Worm (Caenorhabditis elegans): ENCODE data around the gene R05G6.4.

- no peak for TF ChIP-seq sox-2 (GFP tag; IDR thresholded peaks at IDR 0.05)
- no peak for TF ChIP-seq nhr-232 (tag; optimal IDR thresholded peaks at IDR 0.05)
- TF ChIP-seq ets-4 (tag; optimal IDR thresholded peaks at IDR 0.05), result no peak
- no peak for TF ChIP-seq zip-5 (tag; optimal IDR thresholded peaks at IDR 0.05)
- no peak for TF ChIP-seq nfya-1 (tag; optimal IDR thresholded peaks at IDR 0.05)
- TF ChIP-seq ref-2 (tag; optimal IDR thresholded peaks at IDR 0.05), result no peak
- no peak for TF ChIP-seq ama-1 (optimal IDR thresholded peaks at IDR 0.05)
- no peak for TF ChIP-seq hlh-30 (tag; optimal IDR thresholded peaks at IDR 0.05; ENCODE audit: insufficient read depth)
Measured at ce11 chrIV:7474826-7475225, 38.2 kb upstream of the R05G6.4 start, which contains the start of gene slc-25A18.2.

Measured in whole organism, late embryonic.